Worm (Caenorhabditis elegans): ENCODE measurements around the gene ZK688.12.

The ZK688.12 gene

ce11 chrIII:7941417-7941816 is 28.0 kb upstream of the ZK688.12 start, which contains the start of gene kle-2:
TSS of gene kle-2 (plus strand) at chrIII:7941717.
- TF ChIP-seq ceh-28 (tag; optimal IDR thresholded peaks at IDR 0.05), result no peak
- no peak for TF ChIP-seq R02D3.7 (tag; optimal IDR thresholded peaks at IDR 0.05)
- no peak for TF ChIP-seq unc-39 (tag; optimal IDR thresholded peaks at IDR 0.05)
- no peak for TF ChIP-seq ceh-16 (tag; optimal IDR thresholded peaks at IDR 0.05)
- TF ChIP-seq nfya-1 (tag; optimal IDR thresholded peaks at IDR 0.05; ENCODE audit: insufficient read depth), result no peak
- no peak for TF ChIP-seq nhr-237 (tag; optimal IDR thresholded peaks at IDR 0.05)
- no peak for TF ChIP-seq ZK546.5 (tag; optimal IDR thresholded peaks at IDR 0.05)
- TF ChIP-seq nhr-11 (tag; optimal IDR thresholded peaks at IDR 0.05), result no peak
- TF ChIP-seq zag-1 (tag; optimal IDR thresholded peaks at IDR 0.05), result no peak
- no peak for TF ChIP-seq egl-5 (tag; optimal IDR thresholded peaks at IDR 0.05)
- no peak for TF ChIP-seq egl-27 (tag; optimal IDR thresholded peaks at IDR 0.05)
- no peak for TF ChIP-seq fkh-10 (GFP tag; optimal IDR thresholded peaks at IDR 0.05)
- no peak for TF ChIP-seq nhr-77 (tag; optimal IDR thresholded peaks at IDR 0.05)
- no peak for TF ChIP-seq elt-3 (tag; optimal IDR thresholded peaks at IDR 0.05)
- no peak for TF ChIP-seq mdl-1 (tag; optimal IDR thresholded peaks at IDR 0.05)

- TF ChIP-seq ceh-28 (tag; optimal IDR thresholded peaks at IDR 0.05) (peak; percentile 15), fos-1 (tag; optimal IDR thresholded peaks at IDR 0.05) (no peak), daf-12 (tag; optimal IDR thresholded peaks at IDR 0.05) (no peak), nhr-23 (tag; optimal IDR thresholded peaks at IDR 0.05) (peak; percentile 84), fkh-10 (GFP tag; optimal IDR thresholded peaks at IDR 0.05) (peak; percentile 26), R02D3.7 (tag; optimal IDR thresholded peaks at IDR 0.05) (peak; percentile 17), nhr-25 (tag; optimal IDR thresholded peaks at IDR 0.05) (peak; percentile 69), nhr-28 (tag; optimal IDR thresholded peaks at IDR 0.05) (no peak), nhr-43 (tag; optimal IDR thresholded peaks at IDR 0.05; ENCODE audit: poor library complexity, severe bottlenecking) (peak; percentile 39), skn-1 (tag; optimal IDR thresholded peaks at IDR 0.05) (no peak), lin-15B (tag; optimal IDR thresholded peaks at IDR 0.05) (peak; percentile 91), pha-4 (tag; optimal IDR thresholded peaks at IDR 0.05) (peak; percentile 79), unc-62 (GFP tag; optimal IDR thresholded peaks at IDR 0.05) (no peak), egl-5 (tag; optimal IDR thresholded peaks at IDR 0.05) (peak; percentile 38), egl-27 (tag; optimal IDR thresholded peaks at IDR 0.05) (no peak), pqm-1 (tag; optimal IDR thresholded peaks at IDR 0.05) (peak; percentile 11), ZK546.5 (tag; optimal IDR thresholded peaks at IDR 0.05) (no peak), ztf-11 (tag; optimal IDR thresholded peaks at IDR 0.05) (no peak), lin-39 (tag; optimal IDR thresholded peaks at IDR 0.05) (peak; percentile 41), hmg-11 (tag; optimal IDR thresholded peaks at IDR 0.05) (peak; percentile 38), nfya-1 (tag; optimal IDR thresholded peaks at IDR 0.05; ENCODE audit: insufficient read depth) (peak; percentile 83), elt-2 (tag; optimal IDR thresholded peaks at IDR 0.05) (no peak), nhr-77 (tag; optimal IDR thresholded peaks at IDR 0.05) (peak; percentile 48)
Measured at ce11 chrIII:7940819-7941218, 27.4 kb upstream of the ZK688.12 start, which contains the start of gene C29E4.12. TSS of gene C29E4.12 (plus strand) at chrIII:7941151.

ce11 chrIII:7937548-7937947 is 24.2 kb upstream of the ZK688.12 start, which contains the start of gene C29E4.10:
TSS of gene C29E4.10 (plus strand) at chrIII:7937848.
- TF ChIP-seq snpc-4 (tag; optimal IDR thresholded peaks at IDR 0.05), result no peak
- TF ChIP-seq nhr-237 (tag; optimal IDR thresholded peaks at IDR 0.05), result no peak
- TF ChIP-seq ceh-82 (tag; optimal IDR thresholded peaks at IDR 0.05), result no peak
- no peak for TF ChIP-seq elt-2 (tag; optimal IDR thresholded peaks at IDR 0.05)
- TF ChIP-seq hmg-11 (tag; optimal IDR thresholded peaks at IDR 0.05), result no peak
- no peak for TF ChIP-seq mdl-1 (tag; optimal IDR thresholded peaks at IDR 0.05)
- no peak for TF ChIP-seq nfya-1 (tag; optimal IDR thresholded peaks at IDR 0.05; ENCODE audit: insufficient read depth)
- no peak for TF ChIP-seq nhr-43 (tag; optimal IDR thresholded peaks at IDR 0.05; ENCODE audit: poor library complexity, severe bottlenecking)
- TF ChIP-seq fkh-10 (GFP tag; optimal IDR thresholded peaks at IDR 0.05), result no peak
- TF ChIP-seq daf-12 (tag; optimal IDR thresholded peaks at IDR 0.05), result no peak
- TF ChIP-seq tbx-2 (tag; optimal IDR thresholded peaks at IDR 0.05), result no peak
- no peak for TF ChIP-seq ama-1 (optimal IDR thresholded peaks at IDR 0.05)
- no peak for TF ChIP-seq pha-4 (tag; optimal IDR thresholded peaks at IDR 0.05)
- TF ChIP-seq egl-27 (tag; optimal IDR thresholded peaks at IDR 0.05), result no peak
- no peak for TF ChIP-seq ztf-11 (tag; optimal IDR thresholded peaks at IDR 0.05)
- no peak for TF ChIP-seq ceh-28 (tag; optimal IDR thresholded peaks at IDR 0.05)
- no peak for TF ChIP-seq jun-1 (tag; optimal IDR thresholded peaks at IDR 0.05)
- no peak for TF ChIP-seq skn-1 (tag; optimal IDR thresholded peaks at IDR 0.05)

ce11 chrIII:7933235-7933634 is 19.8 kb upstream of the ZK688.12 start, which contains the start of gene ran-2:
TSS of gene ran-2 (plus strand) at chrIII:7933535.
- TF ChIP-seq fos-1 (tag; optimal IDR thresholded peaks at IDR 0.05) (no peak), elt-2 (tag; optimal IDR thresholded peaks at IDR 0.05) (peak; percentile 39)

Measured in whole organism, L3 larva.